Fruit fly (Drosophila melanogaster) Kc167 (cell line): ENCODE data around the gene CG3823.
A peak's percentile ranks its signal among the peaks of the same experiment; 100 is the strongest.

Experiments
- Myc ChIP-seq: fragments of >200 bp; optimal IDR thresholded peaks from 2 replicates; lab custom pipeline; 2017; ENCODE audit warnings: missing external identifiers
- Sin3A ChIP-seq: fragments of >200 bp; optimal IDR thresholded peaks from 2 replicates; lab custom pipeline; 2018; ENCODE audit warnings: missing external identifiers
- h ChIP-seq: fragments of >200 bp; optimal IDR thresholded peaks from 3 replicates; lab custom pipeline; 2018; ENCODE audit warnings: missing external identifiers
- insv ChIP-seq: fragments of >200 bp; optimal IDR thresholded peaks from 3 replicates; lab custom pipeline; 2018; ENCODE audit warnings: missing external identifiers
- psq ChIP-seq: fragments of >200 bp; optimal IDR thresholded peaks from 2 replicates; lab custom pipeline; 2017; ENCODE audit warnings: missing external identifiers
- ttk ChIP-seq: sonication (Bioruptor generic); optimal IDR thresholded peaks from 2 replicates; lab custom pipeline; 2017; ENCODE audit warnings: missing external identifiers

The CG3823 gene

dm6 chrX:6278879-6279628 is 24.7 kb upstream of the CG3823 start:
- no peak for TF ChIP-seq h (lab: Kevin White, UChicago)
- TF ChIP-seq psq (lab: Kevin White, UChicago): no peak

dm6 chrX:6279629-6280073 is 24.1 kb upstream of the CG3823 start, which contains the start of gene Ubi-p5E:
Ubi-p5E (minus strand) TSS chrX:6279647.
- no peak for TF ChIP-seq ttk (lab: Kevin White, UChicago)
- no peak for TF ChIP-seq psq (lab: Kevin White, UChicago)
- no peak for TF ChIP-seq Myc (lab: Kevin White, UChicago)
- no peak for TF ChIP-seq Sin3A (lab: Kevin White, UChicago)
- TF ChIP-seq h (lab: Kevin White, UChicago): no peak
- no peak for TF ChIP-seq insv (lab: Kevin White, UChicago)

- TF ChIP-seq Myc (lab: Kevin White, UChicago): no peak
- TF ChIP-seq ttk (lab: Kevin White, UChicago): no peak
- no peak for TF ChIP-seq Sin3A (lab: Kevin White, UChicago)
- TF ChIP-seq h (lab: Kevin White, UChicago): no peak
- TF ChIP-seq insv (lab: Kevin White, UChicago): no peak
- no peak for TF ChIP-seq psq (lab: Kevin White, UChicago)
Observed at dm6 chrX:6283470-6283869, 20.3 kb upstream of the CG3823 start, which contains the start of gene CG11700. CG11700 (minus strand) TSS chrX:6283575.

dm6 chrX:6287842-6288241 is 15.9 kb upstream of the CG3823 start, which contains the start of the genes Top3beta and wuho:
Top3beta (minus strand) TSS chrX:6287990.
wuho (plus strand) TSS chrX:6288100.
- TF ChIP-seq Myc (lab: Kevin White, UChicago) (no peak), ttk (lab: Kevin White, UChicago) (no peak), psq (lab: Kevin White, UChicago) (no peak), h (lab: Kevin White, UChicago) (no peak), Sin3A (lab: Kevin White, UChicago) (no peak), insv (lab: Kevin White, UChicago) (no peak)

- no peak for TF ChIP-seq h (lab: Kevin White, UChicago)
- TF ChIP-seq insv (lab: Kevin White, UChicago): peak; percentile 98
- no peak for TF ChIP-seq Sin3A (lab: Kevin White, UChicago)
- no peak for TF ChIP-seq Myc (lab: Kevin White, UChicago)
Observed at dm6 chrX:6291083-6291699, 12.6 kb upstream of the CG3823 start, which contains the start of the genes Rpt4 and mldr. Rpt4 (minus strand) TSS chrX:6291245. mldr (plus strand) TSS chrX:6291303.

dm6 chrX:6294243-6294642 is 9.5 kb upstream of the CG3823 start, which contains the start of gene CG15892:
CG15892 (minus strand) TSS chrX:6294343.
- TF ChIP-seq h (lab: Kevin White, UChicago) (no peak), Myc (lab: Kevin White, UChicago) (no peak), psq (lab: Kevin White, UChicago) (no peak), insv (lab: Kevin White, UChicago) (no peak), Sin3A (lab: Kevin White, UChicago) (no peak), ttk (lab: Kevin White, UChicago) (no peak)

- TF ChIP-seq Sin3A (lab: Kevin White, UChicago) (no peak), ttk (lab: Kevin White, UChicago) (no peak), h (lab: Kevin White, UChicago) (no peak)
Observed at dm6 chrX:6295129-6295539, 8.6 kb upstream of the CG3823 start, which contains the start of the genes CG15891 and CG3815. CG15891 (minus strand) TSS chrX:6295345. CG3815 (plus strand) TSS chrX:6295389.

dm6 chrX:6301052-6301451 is 2.7 kb upstream of the CG3823 start, which contains the start of gene CG12219:
CG12219 (minus strand) TSS chrX:6301285.
- no peak for TF ChIP-seq ttk (lab: Kevin White, UChicago)
- TF ChIP-seq psq (lab: Kevin White, UChicago): no peak
- TF ChIP-seq Sin3A (lab: Kevin White, UChicago): no peak
- no peak for TF ChIP-seq h (lab: Kevin White, UChicago)
- no peak for TF ChIP-seq insv (lab: Kevin White, UChicago)
- TF ChIP-seq Myc (lab: Kevin White, UChicago): no peak

- TF ChIP-seq psq (lab: Kevin White, UChicago): no peak
- no peak for TF ChIP-seq Sin3A (lab: Kevin White, UChicago)
- no peak for TF ChIP-seq h (lab: Kevin White, UChicago)
- TF ChIP-seq insv (lab: Kevin White, UChicago): no peak
- no peak for TF ChIP-seq Myc (lab: Kevin White, UChicago)
- TF ChIP-seq ttk (lab: Kevin White, UChicago): no peak
Observed at dm6 chrX:6303196-6303595, 579 bp upstream of the CG3823 start.

- no peak for TF ChIP-seq h (lab: Kevin White, UChicago)
- no peak for TF ChIP-seq insv (lab: Kevin White, UChicago)
Observed at dm6 chrX:6304203-6304602, 428 bp downstream of the CG3823 start.

dm6 chrX:6305317-6305716 is 1.5 kb downstream of the CG3823 start:
- TF ChIP-seq insv (lab: Kevin White, UChicago) (no peak), h (lab: Kevin White, UChicago) (no peak), ttk (lab: Kevin White, UChicago) (no peak), Sin3A (lab: Kevin White, UChicago) (no peak), psq (lab: Kevin White, UChicago) (no peak), Myc (lab: Kevin White, UChicago) (no peak)
